Worm (Caenorhabditis elegans): ENCODE measurements around the gene miro-1.

ce11 chrIV:4744167-4744566 is 28.6 kb upstream of the miro-1 start, which contains the start of gene hoe-1:
- TF ChIP-seq ama-1 (optimal IDR thresholded peaks at IDR 0.05) = no peak
- TF ChIP-seq ceh-36 (tag; optimal IDR thresholded peaks at IDR 0.05) = no peak
- no peak for TF ChIP-seq tbx-37 (GFP tag; conservative IDR thresholded peaks at IDR 0.05)
- no peak for TF ChIP-seq sea-1 (GFP tag; conservative IDR thresholded peaks at IDR 0.05)
- TF ChIP-seq scrt-1 (GFP tag; IDR thresholded peaks at IDR 0.05) = no peak
- no peak for TF ChIP-seq hmbx-1 (tag; optimal IDR thresholded peaks at IDR 0.05)
- TF ChIP-seq pes-1 (GFP tag; IDR thresholded peaks at IDR 0.05) = no peak
- no peak for TF ChIP-seq flt-1 (GFP tag; IDR thresholded peaks at IDR 0.05)
- no peak for TF ChIP-seq ceh-13 (GFP tag; optimal IDR thresholded peaks at IDR 0.05)
- no peak for TF ChIP-seq hnd-1 (tag; optimal IDR thresholded peaks at IDR 0.05)
